Worm (Caenorhabditis elegans) whole organism, young adult: Measurements from ENCODE around the gene pqn-87.

ENCODE experiments used
- ekl-4 ChIP-seq: fragments of 200-800 bp; sonication (Bioruptor generic); IDR thresholded peaks from 2 replicates; pipeline ENCODE4 v1.3.6; 2022; ENCODE audit warnings: missing genetic modification reagents, missing genetic modification characterization, missing compliant biosample characterization
- ztf-3 ChIP-seq: fragments of 200-800 bp; sonication (Bioruptor generic); optimal IDR thresholded peaks from 2 replicates; lab custom pipeline; 2018; ENCODE audit warnings: mild to moderate bottlenecking, missing genetic modification characterization, missing compliant biosample characterization

ce11 chrII:12257095-12257494 lies 32.2 kb upstream of the pqn-87 start:
- TF ChIP-seq ztf-3 (GFP tag; lab: Kevin White, UChicago), result no peak
- no peak for TF ChIP-seq ekl-4 (GFP tag; lab: Robert Waterston, UW)
